Worm (Caenorhabditis elegans) whole organism, L3 larva: ENCODE results near the gene nmr-2.

Experiments used
- aly-2 ChIP-seq: fragments of 150-350 bp; optimal IDR thresholded peaks from 2 replicates; lab custom pipeline; 2014; ENCODE audit warnings: missing biosample characterization, missing genetic modification characterization
- ama-1 ChIP-seq: fragments of 150-350 bp; optimal IDR thresholded peaks from 2 replicates; lab custom pipeline; 2018
- eor-1 ChIP-seq, 2 experiments: fragments of 150-350 bp; optimal IDR thresholded peaks; 2 replicates each; lab custom pipeline; 2014 to 2018; ENCODE audit warnings: missing biosample characterization in 2 of 2, missing genetic modification characterization in 2 of 2
- mdl-1 ChIP-seq: fragments of 150-350 bp; optimal IDR thresholded peaks from 2 replicates; lab custom pipeline; 2014; ENCODE audit warnings: missing biosample characterization, missing genetic modification characterization
- nhr-23 ChIP-seq: fragments of 150-350 bp; optimal IDR thresholded peaks from 2 replicates; lab custom pipeline; 2014; ENCODE audit warnings: missing biosample characterization, missing genetic modification reagents, missing genetic modification characterization
- nhr-25 ChIP-seq: sonication (generic microtip); optimal IDR thresholded peaks from 2 replicates; lab custom pipeline; 2017; ENCODE audit warnings: missing biosample characterization, missing genetic modification characterization
- nhr-77 ChIP-seq: fragments of 150-350 bp; optimal IDR thresholded peaks from 2 replicates; lab custom pipeline; 2014; ENCODE audit warnings: missing biosample characterization, missing genetic modification characterization
- sea-2 ChIP-seq: fragments of 150-350 bp; sonication (generic microtip); optimal IDR thresholded peaks from 4 replicates; lab custom pipeline; 2014; ENCODE audit warnings: missing biosample characterization, missing genetic modification reagents, missing genetic modification characterization
- snpc-4 ChIP-seq: fragments of 150-350 bp; optimal IDR thresholded peaks from 2 replicates; lab custom pipeline; 2014; ENCODE audit warnings: missing biosample characterization, missing genetic modification characterization
- tbx-2 ChIP-seq: sonication (generic microtip); optimal IDR thresholded peaks from 2 replicates; lab custom pipeline; 2016; ENCODE audit warnings: mild to moderate bottlenecking, missing genetic modification characterization, missing compliant biosample characterization
- unc-39 ChIP-seq: sonication (generic microtip); optimal IDR thresholded peaks from 4 replicates; lab custom pipeline; 2017; ENCODE audit warnings: missing biosample characterization, missing genetic modification characterization

ce11 chrV:15015799-15016198 lies 4.3 kb upstream of the nmr-2 start:
- TF ChIP-seq eor-1 (tag; optimal IDR thresholded peaks at IDR 0.05; lab: Kevin White, UChicago) (no peak), unc-39 (tag; lab: Kevin White, UChicago) (no peak), mdl-1 (tag; lab: Kevin White, UChicago) (no peak), nhr-23 (no peak), sea-2 (GFP tag; lab: Kevin White, UChicago) (no peak), aly-2 (no peak), nhr-25 (tag; lab: Kevin White, UChicago) (peak; percentile 69), ama-1 (no peak), tbx-2 (tag; lab: Kevin White, UChicago) (no peak), snpc-4 (tag; lab: Kevin White, UChicago) (no peak), nhr-77 (tag; lab: Kevin White, UChicago) (no peak)
